Worm (Caenorhabditis elegans) whole organism, L3 larva: ENCODE measurements around the gene ZK622.1.

Source experiments
- elt-2 ChIP-seq: sonication (generic microtip); optimal IDR thresholded peaks from 2 replicates; lab custom pipeline; 2016; ENCODE audit warnings: missing genetic modification reagents, mild to moderate bottlenecking, missing genetic modification characterization, missing compliant biosample characterization
- fos-1 ChIP-seq: fragments of 150-350 bp; optimal IDR thresholded peaks from 2 replicates; lab custom pipeline; 2014; ENCODE audit warnings: missing biosample characterization, missing genetic modification characterization
- lin-15B ChIP-seq: fragments of 150-350 bp; optimal IDR thresholded peaks from 2 replicates; lab custom pipeline; 2014; ENCODE audit warnings: missing biosample characterization, missing genetic modification characterization
- nhr-25 ChIP-seq: sonication (generic microtip); optimal IDR thresholded peaks from 2 replicates; lab custom pipeline; 2017; ENCODE audit warnings: missing biosample characterization, missing genetic modification characterization
- zag-1 ChIP-seq: fragments of 150-350 bp; optimal IDR thresholded peaks from 2 replicates; lab custom pipeline; 2014; ENCODE audit warnings: missing biosample characterization, missing genetic modification characterization

DNA sequence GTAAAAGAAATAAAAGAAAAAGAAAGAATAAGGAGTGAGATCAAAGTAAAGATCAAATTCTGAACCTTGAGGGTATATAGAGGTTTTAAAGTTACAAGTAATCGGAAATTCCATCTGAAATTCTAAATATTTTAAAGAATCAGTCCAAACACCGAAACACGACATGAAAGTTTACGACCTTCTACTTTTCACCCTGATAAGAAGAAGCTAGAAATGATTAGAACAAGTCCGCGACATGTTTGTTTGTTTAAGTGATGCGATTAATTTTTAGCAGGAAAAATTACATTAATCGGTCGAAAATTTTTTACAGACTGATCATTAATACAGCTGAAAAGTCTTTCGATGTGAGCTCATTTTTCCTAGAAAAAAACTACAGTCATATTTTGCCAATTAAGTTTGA is 28.9 kb upstream of the ZK622.1 start:
- no peak for TF ChIP-seq nhr-25
- TF ChIP-seq fos-1 (tag; lab: Kevin White, UChicago): no peak
- peak; percentile 68 for TF ChIP-seq elt-2 (tag; lab: Kevin White, UChicago)
- no peak for TF ChIP-seq lin-15B (tag; lab: Kevin White, UChicago)
- TF ChIP-seq zag-1 (tag; lab: Kevin White, UChicago): no peak
